Worm (Caenorhabditis elegans) whole organism, L4/young adult: ENCODE results near the gene C45B11.8.

Source experiments
- W03F9.2 ChIP-seq: fragments of 150-350 bp; optimal IDR thresholded peaks from 2 replicates; lab custom pipeline; 2014; ENCODE audit warnings: missing biosample characterization, missing genetic modification characterization
- dao-5 ChIP-seq: sonication (generic microtip); optimal IDR thresholded peaks from 2 replicates; lab custom pipeline; 2016; ENCODE audit warnings: missing genotype, missing genetic modification characterization, moderate library complexity, missing compliant biosample characterization
- him-1 ChIP-seq: sonication (generic microtip); optimal IDR thresholded peaks from 2 replicates; lab custom pipeline; 2016; ENCODE audit warnings: missing genotype, missing genetic modification reagents, missing genetic modification characterization, missing compliant biosample characterization

DNA sequence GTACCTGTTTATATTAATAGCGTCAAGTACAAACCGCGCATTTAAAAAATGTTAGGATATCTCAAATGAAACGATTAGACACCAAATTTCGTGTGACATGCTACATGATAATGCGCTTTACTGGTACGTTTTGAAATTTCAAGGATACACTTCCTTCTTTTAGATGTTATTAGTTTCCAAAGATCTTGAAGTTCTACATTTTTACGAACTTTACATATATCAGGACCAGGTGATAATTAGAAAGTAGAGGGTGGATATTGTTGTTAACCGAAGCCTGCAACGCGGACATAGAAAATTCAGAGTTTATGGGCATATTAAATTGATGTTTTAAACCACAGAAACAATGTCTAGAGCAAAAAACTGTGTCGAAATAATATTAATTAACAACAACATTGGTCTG is 27.4 kb upstream of the C45B11.8 start:
- TF ChIP-seq him-1 (no peak), dao-5 (tag; lab: Kevin White, UChicago) (no peak), W03F9.2 (tag; lab: Kevin White, UChicago) (no peak)
